Fruit fly (Drosophila melanogaster): ENCODE measurements around the gene CG5131.

CG5131 gene

DNA sequence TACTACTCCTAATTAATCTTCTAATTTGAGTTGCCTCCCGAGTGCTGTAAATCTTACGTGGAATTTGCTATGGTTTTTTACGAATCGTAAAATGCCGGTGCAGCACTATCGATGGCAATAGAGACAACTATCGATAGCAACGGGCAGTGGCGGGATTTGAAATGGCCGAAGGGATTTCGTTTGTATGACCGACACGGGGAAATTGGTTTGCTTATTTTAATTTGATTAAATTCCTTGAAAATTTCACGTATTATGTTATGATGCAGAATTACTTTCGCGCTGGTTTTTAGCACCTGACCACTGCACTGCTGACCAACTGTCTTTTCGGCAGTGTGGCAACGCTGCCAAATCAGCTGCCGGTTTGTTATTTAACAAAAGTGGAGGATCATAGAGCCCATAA lies at the start of gene CG5131, which contains the start of gene GCS2beta (continued):
- TF ChIP-seq CG8388 (GFP tag; optimal IDR thresholded peaks at IDR 0.05) (peak; percentile 82), ftz-f1 (GFP tag; optimal IDR thresholded peaks at IDR 0.05) (peak; percentile 58), HLH54F (GFP tag; optimal IDR thresholded peaks at IDR 0.05) (peak; percentile 98), mld (GFP tag; IDR thresholded peaks at IDR 0.05; ENCODE audit: partially characterized antibody) (peak; percentile 55; the same call in 1 of the 3 replicates), CG1647 (GFP tag; optimal IDR thresholded peaks at IDR 0.05) (peak; percentile 94), HmgD (GFP tag; optimal IDR thresholded peaks at IDR 0.05) (peak; percentile 97), CG18476 (GFP tag; optimal IDR thresholded peaks at IDR 0.05) (peak; percentile 89), z (GFP tag; IDR thresholded peaks at IDR 0.05) (no peak), Ptx1 (GFP tag; IDR thresholded peaks at IDR 0.05) (peak; percentile 96), CG7271 (tag; optimal IDR thresholded peaks at IDR 0.05) (peak; percentile 31), D19B (GFP tag; optimal IDR thresholded peaks at IDR 0.05) (peak; percentile 81), rib (GFP tag; IDR thresholded peaks at IDR 0.05) (peak; percentile 92), Gug (GFP tag; IDR thresholded peaks at IDR 0.05) (peak; percentile 97), pros (GFP tag; optimal IDR thresholded peaks at IDR 0.05) (no peak), CG13123 (GFP tag; optimal IDR thresholded peaks at IDR 0.05) (peak; percentile 88), CG33213 (GFP tag; optimal IDR thresholded peaks at IDR 0.05) (peak; percentile 93), Nf-YA (GFP tag; IDR thresholded peaks at IDR 0.05) (peak; percentile 77), sr (GFP tag; IDR thresholded peaks at IDR 0.05) (peak; percentile 38; the same call in 1 of the 3 replicates), tgo (GFP tag; IDR thresholded peaks at IDR 0.05) (peak; percentile 91), CG14441 (GFP tag; IDR thresholded peaks at IDR 0.05) (peak; percentile 95), oc (tag; optimal IDR thresholded peaks at IDR 0.05) (peak; percentile 74), h (optimal IDR thresholded peaks at IDR 0.05) (no peak), CG3407 (GFP tag; optimal IDR thresholded peaks at IDR 0.05) (peak; percentile 78), ap (GFP tag; IDR thresholded peaks at IDR 0.05) (peak; percentile 85), dmrt11E (tag; optimal IDR thresholded peaks at IDR 0.05) (peak; percentile 81), nom (GFP tag; optimal IDR thresholded peaks at IDR 0.05) (no peak), CG10267 (tag; optimal IDR thresholded peaks at IDR 0.05) (peak; percentile 76), CG10147 (GFP tag; optimal IDR thresholded peaks at IDR 0.05) (peak; percentile 85), CG4707 (GFP tag; optimal IDR thresholded peaks at IDR 0.05) (peak; percentile 24), Dbx (GFP tag; IDR thresholded peaks at IDR 0.05) (peak; percentile 95), CG7556 (GFP tag; optimal IDR thresholded peaks at IDR 0.05) (peak; percentile 87), CG13894 (tag; optimal IDR thresholded peaks at IDR 0.05) (no peak), Hr78 (GFP tag; optimal IDR thresholded peaks at IDR 0.05) (peak in 1 of 2 experiments; percentile 21), ab (GFP tag; optimal IDR thresholded peaks at IDR 0.05) (peak; percentile 94), insv (GFP tag; optimal IDR thresholded peaks at IDR 0.05) (peak in 1 of 2 experiments; percentile 39), gce (GFP tag; IDR thresholded peaks at IDR 0.05) (0 out of 3 replicates have a peak, but pooled peaks have one; percentile 68), CG12155 (GFP tag; optimal IDR thresholded peaks at IDR 0.05) (peak; percentile 95), CG6272 (GFP tag; IDR thresholded peaks at IDR 0.05) (peak; percentile 95), onecut (GFP tag; IDR thresholded peaks at IDR 0.05) (no peak), Meics (GFP tag; optimal IDR thresholded peaks at IDR 0.05) (peak; percentile 91), Rx (GFP tag; IDR thresholded peaks at IDR 0.05) (peak; percentile 94), CTCF (GFP tag; optimal IDR thresholded peaks at IDR 0.05) (peak; percentile 50), kay (GFP tag; optimal IDR thresholded peaks at IDR 0.05) (peak; percentile 91), Opbp (GFP tag; IDR thresholded peaks at IDR 0.05; ENCODE audit: partially characterized antibody) (peak; percentile 89), CG15696 (tag; optimal IDR thresholded peaks at IDR 0.05) (peak; percentile 82), CG10209 (GFP tag; optimal IDR thresholded peaks at IDR 0.05) (peak; percentile 92), CG12659 (GFP tag; optimal IDR thresholded peaks at IDR 0.05) (peak; percentile 95), p53 (GFP tag; optimal IDR thresholded peaks at IDR 0.05) (peak; percentile 94), sqz (GFP tag; optimal IDR thresholded peaks at IDR 0.05) (peak; percentile 53), MTF-1 (GFP tag; optimal IDR thresholded peaks at IDR 0.05; ENCODE audit: borderline replicate concordance) (peak; percentile 73), hbn (GFP tag; IDR thresholded peaks at IDR 0.05; ENCODE audit: partially characterized antibody) (peak; percentile 91)
